Fruit fly (Drosophila melanogaster) whole organism: ENCODE results near the gene RpS28b.

Experiments used
- CG8478 ChIP-seq: fragments of >200 bp; optimal IDR thresholded peaks from 2 replicates; lab custom pipeline; 2018; ENCODE audit warnings: inconsistent platforms
- EcR ChIP-seq, 2 experiments: fragments of >200 bp; optimal IDR thresholded peaks; 2 replicates each; lab custom pipeline; 2017; ENCODE audit warnings: missing biosample characterization in 2 of 2, missing genetic modification characterization in 2 of 2, missing genetic modification reagents in 2 of 2
- pan ChIP-seq: fragments of >200 bp; optimal IDR thresholded peaks from 2 replicates; lab custom pipeline; 2017
- psq ChIP-seq: fragments of >200 bp; optimal IDR thresholded peaks from 2 replicates; lab custom pipeline; 2017
- usp ChIP-seq: fragments of >200 bp; optimal IDR thresholded peaks from 2 replicates; lab custom pipeline; 2017; ENCODE audit warnings: missing biosample characterization, missing genetic modification characterization, mixed read lengths

DNA sequence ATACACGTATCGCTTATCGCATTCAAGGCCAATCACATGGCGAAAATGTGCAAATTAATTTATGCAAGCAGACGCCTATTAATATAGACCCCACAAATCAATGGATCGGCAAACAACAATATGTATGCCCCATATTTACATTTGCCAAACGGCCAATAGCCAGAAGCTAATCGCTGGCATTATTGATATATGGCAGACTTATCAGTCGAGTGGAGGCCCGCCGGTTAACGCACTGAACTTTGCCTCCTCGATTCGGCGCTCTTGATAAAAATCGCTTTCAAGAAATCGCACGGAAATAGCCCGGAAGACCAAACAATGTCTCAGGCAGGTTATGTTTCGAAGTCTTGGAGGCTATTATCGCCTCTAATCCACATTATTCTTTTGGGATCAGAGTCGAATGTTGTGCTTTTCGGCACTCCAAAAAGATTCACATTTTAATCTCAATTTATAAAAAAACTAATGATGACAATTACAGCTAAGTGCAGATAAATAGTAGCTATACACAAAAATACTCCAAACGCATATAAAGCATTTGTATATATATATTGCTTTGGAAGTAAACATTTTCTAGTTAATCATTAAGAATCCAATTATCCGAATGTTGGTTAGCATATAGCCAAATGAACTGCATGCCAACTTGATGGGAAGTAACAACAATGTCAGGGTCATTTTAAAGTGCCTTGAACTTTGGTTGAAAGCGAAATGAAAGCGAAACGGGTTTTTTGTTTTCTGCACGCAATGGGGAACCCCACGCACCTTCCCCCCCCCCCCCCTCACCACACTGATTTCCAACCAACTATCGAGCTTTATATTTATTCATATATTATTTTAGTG is 22.3 kb downstream of the RpS28b start:
- TF ChIP-seq usp (GFP tag; lab: Kevin White, UChicago), result no peak
- TF ChIP-seq CG8478 (lab: Kevin White, UChicago), result no peak
- no peak for TF ChIP-seq psq (lab: Kevin White, UChicago)
- TF ChIP-seq pan (lab: Kevin White, UChicago), result no peak
- no peak for TF ChIP-seq EcR (GFP tag; optimal IDR thresholded peaks at IDR 0.05; lab: Kevin White, UChicago)
